Worm (Caenorhabditis elegans) whole organism, L4/young adult: ENCODE measurements around the gene srv-9.

Experiments
- W03F9.2 ChIP-seq: fragments of 150-350 bp; optimal IDR thresholded peaks from 2 replicates; lab custom pipeline; 2014; ENCODE audit warnings: missing biosample characterization, missing genetic modification characterization
- dao-5 ChIP-seq: sonication (generic microtip); optimal IDR thresholded peaks from 2 replicates; lab custom pipeline; 2016; ENCODE audit warnings: missing genotype, missing genetic modification characterization, moderate library complexity, missing compliant biosample characterization
- him-1 ChIP-seq: sonication (generic microtip); optimal IDR thresholded peaks from 2 replicates; lab custom pipeline; 2016; ENCODE audit warnings: missing genotype, missing genetic modification reagents, missing genetic modification characterization, missing compliant biosample characterization

- TF ChIP-seq dao-5: no peak
- no peak for TF ChIP-seq him-1 (tag; lab: Kevin White, UChicago)
- TF ChIP-seq W03F9.2: no peak
Observed at ce11 chrV:13428660-13429059, 5.7 kb upstream of the srv-9 start, which contains the start of gene srd-19.
